Fruit fly (Drosophila melanogaster): ENCODE data around the gene CG6282.

The CG6282 gene

dm6 chr3L:8559754-8560328 is 44.6 kb upstream of the CG6282 start (continued):
- TF ChIP-seq Lim3 (GFP tag; IDR thresholded peaks at IDR 0.05) (no peak), nerfin-1 (tag; optimal IDR thresholded peaks at IDR 0.05) (peak; percentile 18), hbn (GFP tag; IDR thresholded peaks at IDR 0.05; ENCODE audit: partially characterized antibody) (no peak)

DNA sequence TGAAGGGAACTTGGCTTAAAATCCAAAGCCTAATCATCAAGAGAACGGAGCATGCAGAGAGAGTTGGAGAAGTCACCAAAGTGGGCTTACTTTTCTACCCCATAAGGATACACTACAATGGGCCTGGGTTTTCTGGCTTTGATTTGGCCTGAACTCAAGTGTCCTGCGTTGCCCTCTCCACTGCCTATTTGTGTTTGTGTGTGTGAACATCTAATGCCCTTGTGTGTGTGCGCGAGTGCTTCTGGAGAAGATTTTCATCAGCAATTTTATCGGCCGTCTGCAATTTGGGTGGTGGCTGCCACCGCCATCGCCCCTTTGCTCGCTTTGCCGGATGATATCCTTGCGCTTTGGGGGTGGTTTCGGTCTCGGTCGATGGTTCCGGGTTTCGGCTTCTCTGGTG is 43.8 kb upstream of the CG6282 start:
- TF ChIP-seq CG32532 (GFP tag; IDR thresholded peaks at IDR 0.05) (peak; percentile 28; the same call in 1 of the 2 replicates), ab (GFP tag; optimal IDR thresholded peaks at IDR 0.05) (no peak), MBD-R2 (GFP tag; IDR thresholded peaks at IDR 0.05) (0 out of 2 replicates have a peak, but pooled peaks have one; percentile 12), Sin3A (optimal IDR thresholded peaks at IDR 0.05) (no peak), Trl (optimal IDR thresholded peaks at IDR 0.05) (peak in 1 of 2 experiments; percentile 19), Trl (GFP tag; optimal IDR thresholded peaks at IDR 0.05) (no peak), lov (optimal IDR thresholded peaks at IDR 0.05) (no peak), lov (GFP tag; IDR thresholded peaks at IDR 0.05) (0 out of 3 replicates have a peak, but pooled peaks have one; percentile 14), pros (GFP tag; optimal IDR thresholded peaks at IDR 0.05) (peak; percentile 92), sc (optimal IDR thresholded peaks at IDR 0.05) (no peak), sc (GFP tag; optimal IDR thresholded peaks at IDR 0.05) (no peak), chinmo (GFP tag; IDR thresholded peaks at IDR 0.05; ENCODE audit: partially characterized antibody) (0 out of 4 replicates have a peak, but pooled peaks have one; percentile 17), cg (GFP tag; optimal IDR thresholded peaks at IDR 0.05) (peak; percentile 7), Dbx (GFP tag; IDR thresholded peaks at IDR 0.05) (no peak)

dm6 chr3L:8575844-8576842 is 28.3 kb upstream of the CG6282 start, which contains the start of the genes CG6638 and CG43078:
Gene CG6638 (minus strand): TSS chr3L:8576078.
Gene CG43078 (plus strand): TSS chr3L:8576808.
- no peak for TF ChIP-seq CG31441 (GFP tag; IDR thresholded peaks at IDR 0.05)
- TF ChIP-seq dm (GFP tag; optimal IDR thresholded peaks at IDR 0.05), result no peak
- TF ChIP-seq disco-r (GFP tag; optimal IDR thresholded peaks at IDR 0.05), result no peak
- TF ChIP-seq CG7963 (GFP tag; IDR thresholded peaks at IDR 0.05; ENCODE audit: partially characterized antibody), result no peak
- TF ChIP-seq nerfin-2 (GFP tag; IDR thresholded peaks at IDR 0.05; ENCODE audit: partially characterized antibody), result peak; percentile 11; the same call in 1 of the 2 replicates
- no peak for TF ChIP-seq h (optimal IDR thresholded peaks at IDR 0.05)
- TF ChIP-seq sens (GFP tag), result peak; percentile 60
- TF ChIP-seq fd102C (GFP tag; optimal IDR thresholded peaks at IDR 0.05), result no peak
- no peak for TF ChIP-seq abd-A (tag; optimal IDR thresholded peaks at IDR 0.05)
- no peak for TF ChIP-seq grn (GFP tag; optimal IDR thresholded peaks at IDR 0.05)
- TF ChIP-seq z (GFP tag; IDR thresholded peaks at IDR 0.05), result no peak
- no peak for TF ChIP-seq jumu (GFP tag; optimal IDR thresholded peaks at IDR 0.05)
- TF ChIP-seq fru (optimal IDR thresholded peaks at IDR 0.05), result no peak
- TF ChIP-seq dmrt99B (tag; optimal IDR thresholded peaks at IDR 0.05), result no peak
- no peak for TF ChIP-seq CG15011 (GFP tag; optimal IDR thresholded peaks at IDR 0.05)
- TF ChIP-seq zfh2 (GFP tag; optimal IDR thresholded peaks at IDR 0.05), result no peak
- TF ChIP-seq H2.0 (GFP tag; IDR thresholded peaks at IDR 0.05), result no peak
- TF ChIP-seq bbx (GFP tag; IDR thresholded peaks at IDR 0.05; ENCODE audit: partially characterized antibody), result no peak
- TF ChIP-seq hbn (GFP tag; IDR thresholded peaks at IDR 0.05; ENCODE audit: partially characterized antibody), result no peak
- TF ChIP-seq CG10366 (GFP tag; IDR thresholded peaks at IDR 0.05), result no peak
- peak; percentile 23 for TF ChIP-seq pzg (GFP tag; optimal IDR thresholded peaks at IDR 0.05)
- peak; percentile 33 for TF ChIP-seq CG14710 (tag; optimal IDR thresholded peaks at IDR 0.05)
- no peak for TF ChIP-seq pita (GFP tag; optimal IDR thresholded peaks at IDR 0.05)
- no peak for TF ChIP-seq ems (GFP tag; optimal IDR thresholded peaks at IDR 0.05)
- TF ChIP-seq CG18011 (GFP tag; optimal IDR thresholded peaks at IDR 0.05), result no peak
- TF ChIP-seq Hmr (GFP tag; optimal IDR thresholded peaks at IDR 0.05), result no peak
- no peak for TF ChIP-seq D19A (tag; optimal IDR thresholded peaks at IDR 0.05)
- peak; percentile 85 for TF ChIP-seq scrt (GFP tag; optimal IDR thresholded peaks at IDR 0.05)
- no peak for TF ChIP-seq Dll (GFP tag; IDR thresholded peaks at IDR 0.05; ENCODE audit: partially characterized antibody)
- TF ChIP-seq so (GFP tag; IDR thresholded peaks at IDR 0.05), result no peak
- TF ChIP-seq Dip2 (GFP tag; IDR thresholded peaks at IDR 0.05), result no peak

All from whole organism, embryonic.